Fruit fly (Drosophila melanogaster): Measurements from ENCODE around the gene Sbat.

Sbat gene

DNA sequence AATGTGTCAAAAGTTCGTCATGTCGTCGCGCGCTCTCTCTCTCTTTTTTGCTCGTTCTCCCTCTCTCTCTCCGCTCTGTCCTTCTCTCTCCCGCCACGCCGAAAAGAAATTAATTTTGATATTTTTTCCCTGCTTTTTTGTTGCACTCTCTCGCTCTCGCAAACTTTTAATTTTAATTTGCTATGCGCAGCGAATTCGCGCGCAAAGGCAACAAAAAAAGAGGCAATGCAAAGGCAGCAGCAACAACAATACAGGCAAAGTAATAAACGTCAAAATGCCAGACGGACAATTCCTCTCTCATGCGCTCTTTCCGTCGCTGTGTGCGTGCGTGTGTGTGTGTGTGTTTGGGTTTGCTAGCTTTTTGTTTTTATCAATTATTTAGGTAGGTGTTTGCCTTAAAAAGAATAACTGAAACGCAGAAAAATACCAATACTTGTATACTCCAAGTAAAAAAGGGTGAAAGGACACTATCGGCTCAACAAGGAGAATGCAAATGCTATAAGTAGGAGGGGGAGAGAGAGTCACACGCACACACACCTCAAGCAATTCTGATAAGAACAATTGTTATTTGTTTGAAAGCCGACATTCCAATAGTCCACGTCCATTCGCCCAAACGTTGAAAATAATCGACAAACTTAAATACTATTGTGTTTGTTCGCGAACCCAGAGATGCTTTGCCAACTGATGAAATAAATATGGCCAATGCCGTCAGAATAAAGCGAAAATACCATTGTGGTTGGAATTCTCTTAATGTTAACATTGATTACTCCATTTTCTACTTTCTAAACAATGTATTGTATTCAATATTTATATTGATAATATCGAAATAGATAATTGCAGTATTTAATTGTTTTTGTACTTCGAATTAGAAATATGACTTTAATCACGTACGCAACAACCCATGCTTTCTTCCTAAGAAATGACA is 8.7 kb downstream of the Sbat start:
- no peak for TF ChIP-seq Pif1A (GFP tag; optimal IDR thresholded peaks at IDR 0.05)
- no peak for TF ChIP-seq CG9948 (tag; optimal IDR thresholded peaks at IDR 0.05)
- TF ChIP-seq CG4496 (GFP tag; IDR thresholded peaks at IDR 0.05) = peak; percentile 59; the same call in 2 of the 3 replicates
- no peak for TF ChIP-seq rn (GFP tag; IDR thresholded peaks at IDR 0.05)
- peak; percentile 23 for TF ChIP-seq CG14655 (GFP tag; optimal IDR thresholded peaks at IDR 0.05)
- no peak for TF ChIP-seq CG8301 (tag; optimal IDR thresholded peaks at IDR 0.05)
- TF ChIP-seq Snoo (tag; optimal IDR thresholded peaks at IDR 0.05) = no peak
- TF ChIP-seq Ets98B (GFP tag; IDR thresholded peaks at IDR 0.05) = peak; percentile 65; the same call in 1 of the 2 replicates
- peak; percentile 57 for TF ChIP-seq gl (tag; optimal IDR thresholded peaks at IDR 0.05)
- TF ChIP-seq EcR (GFP tag; optimal IDR thresholded peaks at IDR 0.05) = peak; percentile 9
- TF ChIP-seq Pif1B (GFP tag; optimal IDR thresholded peaks at IDR 0.05) = peak; percentile 17
- peak; percentile 37 for TF ChIP-seq CG8159 (tag; optimal IDR thresholded peaks at IDR 0.05)
- peak; percentile 51; the same call in 2 of the 3 replicates for TF ChIP-seq fd96Ca (GFP tag; IDR thresholded peaks at IDR 0.05)
- TF ChIP-seq D1 (tag; optimal IDR thresholded peaks at IDR 0.05) = peak; percentile 4
- no peak for TF ChIP-seq CG17806 (tag; optimal IDR thresholded peaks at IDR 0.05)
- TF ChIP-seq CG12605 (GFP tag; IDR thresholded peaks at IDR 0.05) = peak; percentile 78
- no peak for TF ChIP-seq CG10348 (GFP tag; IDR thresholded peaks at IDR 0.05)
- TF ChIP-seq CG32121 (GFP tag; IDR thresholded peaks at IDR 0.05) = peak; percentile 32; the same call in 1 of the 2 replicates
- peak; percentile 14 for TF ChIP-seq CG15710 (tag; optimal IDR thresholded peaks at IDR 0.05)
- TF ChIP-seq CG34367 (tag; optimal IDR thresholded peaks at IDR 0.05) = no peak
- TF ChIP-seq CG13204 (GFP tag; optimal IDR thresholded peaks at IDR 0.05) = peak; percentile 46

DNA sequence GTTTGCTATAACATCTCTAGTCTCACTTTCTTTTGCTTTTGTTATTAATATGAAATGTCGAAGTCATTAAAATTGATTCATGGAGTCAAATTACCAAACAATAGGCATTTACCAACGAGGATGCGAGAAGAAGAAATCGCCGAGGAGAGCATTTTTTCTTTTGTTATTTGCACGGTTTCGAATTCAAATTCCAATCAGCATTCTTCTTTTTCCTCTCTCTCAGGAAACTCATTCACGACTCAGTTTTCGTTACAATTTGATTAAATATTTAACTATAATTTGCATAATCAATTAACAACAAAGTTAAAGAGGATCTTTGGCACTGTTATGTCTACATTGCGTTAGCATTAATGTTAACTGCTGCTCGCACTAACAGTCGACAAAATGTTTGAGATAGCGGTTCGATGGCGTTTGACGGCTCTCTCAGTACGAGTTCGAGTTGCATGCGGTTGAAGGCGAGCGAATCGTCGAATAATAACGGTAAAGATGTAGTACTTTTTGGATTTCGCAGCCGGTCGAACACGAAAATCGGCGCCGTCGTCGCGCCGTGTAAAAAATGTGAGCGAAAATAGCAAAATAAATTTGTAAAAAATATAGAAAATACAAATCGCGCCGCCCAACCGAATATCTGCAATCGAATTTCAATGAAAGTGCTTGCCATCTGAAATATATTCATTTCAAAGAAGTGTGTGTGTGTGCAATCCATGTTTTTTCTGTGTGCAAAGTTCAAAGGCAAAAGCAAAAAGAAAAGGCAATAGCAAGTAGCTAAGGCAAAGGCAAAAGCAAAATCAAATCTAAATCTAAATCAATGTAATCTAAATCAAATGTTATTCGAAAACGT is 9.8 kb downstream of the Sbat start:
- TF ChIP-seq CG12605 (GFP tag; IDR thresholded peaks at IDR 0.05) = 0 out of 2 replicates have a peak, but pooled peaks have one; percentile 6
- peak; percentile 49 for TF ChIP-seq D1 (tag; optimal IDR thresholded peaks at IDR 0.05)
- TF ChIP-seq CG4496 (GFP tag; IDR thresholded peaks at IDR 0.05) = 0 out of 3 replicates have a peak, but pooled peaks have one; percentile 13
- TF ChIP-seq CG15710 (tag; optimal IDR thresholded peaks at IDR 0.05) = no peak
- 0 out of 2 replicates have a peak, but pooled peaks have one; percentile 8 for TF ChIP-seq CG32121 (GFP tag; IDR thresholded peaks at IDR 0.05)
- TF ChIP-seq CG13204 (GFP tag; optimal IDR thresholded peaks at IDR 0.05) = no peak
- peak; percentile 4 for TF ChIP-seq CG14655 (GFP tag; optimal IDR thresholded peaks at IDR 0.05)
- TF ChIP-seq Pif1B (GFP tag; optimal IDR thresholded peaks at IDR 0.05) = peak; percentile 6

DNA sequence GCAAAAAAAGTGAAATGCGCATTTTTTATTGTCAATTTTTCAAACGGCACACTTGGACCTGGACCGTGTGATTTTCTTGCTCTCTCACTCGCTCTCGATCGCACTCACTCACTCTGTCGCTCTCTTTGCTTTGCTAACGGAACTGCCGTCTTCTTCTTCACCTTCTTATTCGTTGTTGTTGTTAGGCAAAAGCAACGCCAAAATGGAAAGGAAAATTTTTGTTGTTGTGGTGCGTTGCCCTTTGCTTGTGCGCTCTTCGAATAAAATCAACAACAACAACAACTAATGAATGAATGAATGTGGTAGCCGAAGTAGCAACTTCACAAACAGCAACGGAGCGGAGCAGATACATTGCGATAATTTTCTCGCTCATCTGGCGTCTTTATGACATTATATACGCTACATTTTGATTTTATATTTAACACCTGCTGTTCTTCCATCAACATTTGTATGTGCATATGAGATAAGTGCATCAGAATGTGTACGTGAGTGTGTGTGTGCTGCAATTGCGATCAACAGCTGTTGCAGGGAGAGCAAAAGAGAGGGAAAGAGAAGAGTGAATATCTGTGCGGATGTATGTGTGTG is 10.8 kb downstream of the Sbat start:
- no peak for TF ChIP-seq gl (tag; optimal IDR thresholded peaks at IDR 0.05)
- peak; percentile 88 for TF ChIP-seq EcR (GFP tag; optimal IDR thresholded peaks at IDR 0.05)
- TF ChIP-seq D1 (tag; optimal IDR thresholded peaks at IDR 0.05) = no peak
- TF ChIP-seq CG8301 (tag; optimal IDR thresholded peaks at IDR 0.05) = no peak
- TF ChIP-seq CG14655 (GFP tag; optimal IDR thresholded peaks at IDR 0.05) = no peak
- no peak for TF ChIP-seq CG15710 (tag; optimal IDR thresholded peaks at IDR 0.05)
- TF ChIP-seq CG17806 (tag; optimal IDR thresholded peaks at IDR 0.05) = no peak
- no peak for TF ChIP-seq Snoo (tag; optimal IDR thresholded peaks at IDR 0.05)
- no peak for TF ChIP-seq CG8159 (tag; optimal IDR thresholded peaks at IDR 0.05)
- no peak; the same call in 2 of the 3 replicates for TF ChIP-seq CG4496 (GFP tag; IDR thresholded peaks at IDR 0.05)
- peak; percentile 43; the same call in 1 of the 2 replicates for TF ChIP-seq CG12605 (GFP tag; IDR thresholded peaks at IDR 0.05)
- TF ChIP-seq Ets98B (GFP tag; IDR thresholded peaks at IDR 0.05) = peak; percentile 11; the same call in 1 of the 2 replicates
- no peak for TF ChIP-seq rn (GFP tag; IDR thresholded peaks at IDR 0.05)
- TF ChIP-seq Pif1A (GFP tag; optimal IDR thresholded peaks at IDR 0.05) = no peak
- no peak for TF ChIP-seq CG34367 (tag; optimal IDR thresholded peaks at IDR 0.05)
- no peak for TF ChIP-seq CG9948 (tag; optimal IDR thresholded peaks at IDR 0.05)
- no peak for TF ChIP-seq CG10348 (GFP tag; IDR thresholded peaks at IDR 0.05)
- no peak for TF ChIP-seq CG32121 (GFP tag; IDR thresholded peaks at IDR 0.05)
- peak; percentile 39; the same call in 1 of the 3 replicates for TF ChIP-seq fd96Ca (GFP tag; IDR thresholded peaks at IDR 0.05)
- no peak for TF ChIP-seq Pif1B (GFP tag; optimal IDR thresholded peaks at IDR 0.05)
- no peak for TF ChIP-seq CG13204 (GFP tag; optimal IDR thresholded peaks at IDR 0.05)

DNA sequence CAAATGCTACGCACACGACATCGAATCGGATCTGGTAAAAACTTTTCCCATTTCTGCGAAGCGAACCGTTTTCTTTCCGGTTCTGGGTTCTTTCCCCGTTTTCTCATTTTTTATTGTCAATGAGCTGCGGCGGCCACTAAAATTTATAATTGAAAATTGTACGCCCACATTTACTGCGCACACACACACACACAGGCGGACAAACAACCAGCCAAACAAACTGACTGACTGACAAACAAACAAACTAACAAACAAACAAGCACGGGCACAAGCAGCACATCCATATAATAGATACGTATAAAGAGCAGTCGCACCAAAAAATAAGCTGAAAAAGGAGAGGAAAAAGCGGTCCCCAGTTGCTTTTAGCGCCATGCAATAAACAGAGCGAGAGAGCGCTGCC is 13.1 kb downstream of the Sbat start:
- TF ChIP-seq EcR (GFP tag; optimal IDR thresholded peaks at IDR 0.05) (no peak), gl (tag; optimal IDR thresholded peaks at IDR 0.05) (no peak)

DNA sequence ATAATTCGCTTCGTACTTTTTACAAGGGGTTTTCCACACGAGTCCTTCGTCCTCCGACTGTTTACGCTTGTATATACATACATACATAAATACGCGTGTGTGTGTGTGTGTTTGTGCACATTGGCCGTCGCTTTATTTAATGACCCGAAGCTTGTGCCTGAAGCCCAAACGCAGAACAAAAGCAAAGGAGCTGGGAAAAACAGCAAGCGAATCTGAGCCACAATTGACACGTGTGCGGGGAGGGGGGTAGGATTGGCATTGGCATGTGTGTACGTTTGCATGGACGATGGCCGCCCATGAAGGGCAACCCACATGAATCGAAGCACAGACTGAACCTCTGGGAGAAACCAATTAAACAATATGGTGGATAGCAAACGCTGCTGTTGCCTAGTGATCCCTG is 16.2 kb downstream of the Sbat start:
- TF ChIP-seq Pif1A (GFP tag; optimal IDR thresholded peaks at IDR 0.05) (no peak), CG8301 (tag; optimal IDR thresholded peaks at IDR 0.05) (no peak), CG4496 (GFP tag; IDR thresholded peaks at IDR 0.05) (no peak), CG10348 (GFP tag; IDR thresholded peaks at IDR 0.05) (no peak), CG8159 (tag; optimal IDR thresholded peaks at IDR 0.05) (no peak), CG32121 (GFP tag; IDR thresholded peaks at IDR 0.05) (no peak), CG13204 (GFP tag; optimal IDR thresholded peaks at IDR 0.05) (no peak), CG9948 (tag; optimal IDR thresholded peaks at IDR 0.05) (no peak), fd96Ca (GFP tag; IDR thresholded peaks at IDR 0.05) (no peak), CG12605 (GFP tag; IDR thresholded peaks at IDR 0.05) (no peak), gl (tag; optimal IDR thresholded peaks at IDR 0.05) (no peak), CG15710 (tag; optimal IDR thresholded peaks at IDR 0.05) (no peak), CG17806 (tag; optimal IDR thresholded peaks at IDR 0.05) (no peak)
